Fruit fly (Drosophila melanogaster): ENCODE results near the gene qless.

- TF ChIP-seq h (optimal IDR thresholded peaks at IDR 0.05) (no peak), Sin3A (optimal IDR thresholded peaks at IDR 0.05) (no peak), ttk (optimal IDR thresholded peaks at IDR 0.05) (no peak), psq (optimal IDR thresholded peaks at IDR 0.05) (no peak), Myc (optimal IDR thresholded peaks at IDR 0.05) (no peak)
Measured at dm6 chr3R:31262298-31262697, 9.9 kb upstream of the qless start, which contains the start of gene CAH5.
